Worm (Caenorhabditis elegans) whole organism, early embryonic: ENCODE measurements around the gene ZK177.3.

Source experiments
- B0310.2 ChIP-seq: sonication (generic microtip); optimal IDR thresholded peaks from 2 replicates; lab custom pipeline; 2016; ENCODE audit warnings: mild to moderate bottlenecking, missing genetic modification characterization, missing compliant biosample characterization
- F13C5.2 ChIP-seq: sonication (generic microtip); optimal IDR thresholded peaks from 2 replicates; lab custom pipeline; 2017; ENCODE audit warnings: mild to moderate bottlenecking, missing genetic modification characterization, inconsistent platforms, missing compliant biosample characterization
- aly-1 ChIP-seq: sonication (generic microtip); optimal IDR thresholded peaks from 2 replicates; lab custom pipeline; 2016; ENCODE audit warnings: missing genetic modification characterization, missing compliant biosample characterization
- ama-1 ChIP-seq: fragments of 150-350 bp; optimal IDR thresholded peaks from 2 replicates; lab custom pipeline; 2014
- ceh-13 ChIP-seq: fragments of 200-800 bp; sonication (Bioruptor generic); optimal IDR thresholded peaks from 2 replicates; lab custom pipeline; 2018; ENCODE audit warnings: mild to moderate bottlenecking, missing genetic modification characterization, missing compliant biosample characterization
- ceh-36 ChIP-seq: sonication (generic microtip); optimal IDR thresholded peaks from 2 replicates; lab custom pipeline; 2016; ENCODE audit warnings: missing genetic modification characterization, inconsistent platforms, missing compliant biosample characterization
- ets-7 ChIP-seq: sonication (generic microtip); optimal IDR thresholded peaks from 2 replicates; lab custom pipeline; 2016; ENCODE audit warnings: missing genotype, missing genetic modification characterization, missing compliant biosample characterization
- hnd-1 ChIP-seq: sonication (generic microtip); optimal IDR thresholded peaks from 2 replicates; lab custom pipeline; 2016; ENCODE audit warnings: missing genetic modification characterization, missing compliant biosample characterization
- pes-1 ChIP-seq: fragments of 200-800 bp; sonication (Bioruptor generic); IDR thresholded peaks from 2 replicates; pipeline ENCODE4 v1.3.6; 2022; ENCODE audit warnings: missing genetic modification reagents, missing genetic modification characterization, missing compliant biosample characterization
- scrt-1 ChIP-seq: fragments of 200-800 bp; sonication (Bioruptor generic); IDR thresholded peaks from 2 replicates; pipeline ENCODE4 v1.3.6; 2022; ENCODE audit warnings: missing genetic modification characterization, missing compliant biosample characterization
- sea-1 ChIP-seq: fragments of 200-800 bp; sonication (Bioruptor generic); conservative IDR thresholded peaks from 2 replicates; pipeline ENCODE4 v1.3.6; 2022; ENCODE audit warnings: missing genetic modification characterization, missing compliant biosample characterization
- tbx-11 ChIP-seq: fragments of 200-800 bp; sonication (Bioruptor generic); IDR thresholded peaks from 2 replicates; pipeline ENCODE4 v1.3.6; 2022; ENCODE audit warnings: missing genetic modification characterization, missing compliant biosample characterization
- tbx-37 ChIP-seq: fragments of 200-800 bp; sonication (Bioruptor generic); conservative IDR thresholded peaks from 2 replicates; pipeline ENCODE4 v1.3.6; 2022; ENCODE audit warnings: missing genetic modification reagents, missing genetic modification characterization, missing compliant biosample characterization
- tra-4 ChIP-seq: sonication (generic microtip); optimal IDR thresholded peaks from 2 replicates; lab custom pipeline; 2017; ENCODE audit warnings: missing genetic modification characterization, missing compliant biosample characterization

- TF ChIP-seq hnd-1 (tag; lab: Kevin White, UChicago) (no peak), ama-1 (lab: Kevin White, UChicago) (no peak), ceh-13 (GFP tag; lab: Kevin White, UChicago) (no peak), tra-4 (tag; lab: Kevin White, UChicago) (no peak), ets-7 (no peak), pes-1 (GFP tag; lab: Robert Waterston, UW) (no peak), aly-1 (tag; lab: Kevin White, UChicago) (no peak), tbx-11 (GFP tag; lab: Robert Waterston, UW) (no peak), scrt-1 (GFP tag; lab: Robert Waterston, UW) (no peak), ceh-36 (tag; lab: Kevin White, UChicago) (no peak), sea-1 (GFP tag; lab: Robert Waterston, UW) (no peak), F13C5.2 (tag; lab: Kevin White, UChicago) (no peak), tbx-37 (GFP tag; lab: Robert Waterston, UW) (no peak), B0310.2 (tag; lab: Kevin White, UChicago) (no peak)
These were observed at the start of gene ZK177.3 for ce11 chrII:5515542-5515941.
